Fruit fly (Drosophila melanogaster): ENCODE data around the gene atk.

dm6 chr3L:20431619-20432018 is 33.0 kb downstream of the atk start:
- TF ChIP-seq D1 (tag; optimal IDR thresholded peaks at IDR 0.05) (no peak), CG17806 (tag; optimal IDR thresholded peaks at IDR 0.05) (no peak), EcR (GFP tag; optimal IDR thresholded peaks at IDR 0.05) (no peak), CG12605 (GFP tag; IDR thresholded peaks at IDR 0.05) (no peak), CG15710 (tag; optimal IDR thresholded peaks at IDR 0.05) (no peak), Pif1A (GFP tag; optimal IDR thresholded peaks at IDR 0.05) (no peak), CG13204 (GFP tag; optimal IDR thresholded peaks at IDR 0.05) (no peak), gl (tag; optimal IDR thresholded peaks at IDR 0.05) (no peak)
